Fruit fly (Drosophila melanogaster): Measurements from ENCODE around the gene XRCC1.
A peak's percentile ranks its signal among the peaks of the same experiment; 100 is the strongest.

Gene XRCC1

DNA sequence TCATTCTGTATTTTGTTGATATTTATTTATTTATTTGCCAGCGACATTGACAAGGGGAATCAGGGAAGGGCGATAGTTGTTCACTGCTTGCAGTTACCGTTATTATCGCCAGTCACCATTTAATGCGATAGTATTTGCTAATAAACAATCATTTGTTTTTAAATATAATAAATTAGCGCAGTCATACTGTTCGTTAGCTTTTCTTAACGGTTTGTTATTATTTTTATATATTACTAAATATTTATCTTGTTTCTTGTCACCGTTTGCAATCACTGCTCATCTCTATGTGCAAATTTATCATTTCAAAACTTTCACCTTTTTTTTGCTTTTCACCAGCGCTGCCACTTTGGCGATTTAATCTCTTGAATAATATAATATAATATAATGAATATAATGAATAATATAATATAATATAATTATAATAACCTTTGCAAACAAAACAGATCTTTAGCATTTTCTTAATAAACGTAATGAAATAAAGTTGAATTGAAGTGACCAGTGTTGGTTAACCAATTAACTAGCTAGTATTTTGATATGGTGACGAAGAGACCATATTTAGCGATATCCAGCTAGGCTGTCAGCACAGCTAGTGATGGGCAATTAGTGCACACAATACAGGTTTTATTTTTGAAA is at the start of gene XRCC1, which contains the start of gene CG3309:
TSS of gene XRCC1 (plus strand) at position 611 of the 633 bp plus-strand sequence.
TSS of gene CG3309 (minus strand) at position 82 of the 633 bp plus-strand sequence.
- TF ChIP-seq dsf (GFP tag; optimal IDR thresholded peaks at IDR 0.05; ENCODE audit: borderline replicate concordance) (peak; percentile 10), h (GFP tag; optimal IDR thresholded peaks at IDR 0.05) (peak; percentile 30), Rel (GFP tag; optimal IDR thresholded peaks at IDR 0.05) (no peak), Rel (tag; optimal IDR thresholded peaks at IDR 0.05) (peak; percentile 62), CrebA (GFP tag; optimal IDR thresholded peaks at IDR 0.05; ENCODE audit: borderline replicate concordance) (no peak), fru (GFP tag; optimal IDR thresholded peaks at IDR 0.05) (peak; percentile 25), OdsH (GFP tag; optimal IDR thresholded peaks at IDR 0.05) (peak; percentile 15), sage (GFP tag; optimal IDR thresholded peaks at IDR 0.05) (peak; percentile 20), rgr (GFP tag; optimal IDR thresholded peaks at IDR 0.05) (peak; percentile 57), Myc (optimal IDR thresholded peaks at IDR 0.05) (peak; percentile 97), Sp1 (GFP tag; optimal IDR thresholded peaks at IDR 0.05) (peak; percentile 32), psq (GFP tag; optimal IDR thresholded peaks at IDR 0.05) (peak; percentile 15), Dfd (GFP tag; optimal IDR thresholded peaks at IDR 0.05) (no peak), GATAd (GFP tag; optimal IDR thresholded peaks at IDR 0.05) (no peak), dmrt93B (GFP tag; optimal IDR thresholded peaks at IDR 0.05) (peak; percentile 4), Hnf4 (GFP tag; optimal IDR thresholded peaks at IDR 0.05) (no peak), Hr78 (GFP tag; optimal IDR thresholded peaks at IDR 0.05) (no peak), woc (GFP tag; optimal IDR thresholded peaks at IDR 0.05) (peak; percentile 80), CG9705 (GFP tag; optimal IDR thresholded peaks at IDR 0.05) (peak; percentile 10), Hr83 (GFP tag; optimal IDR thresholded peaks at IDR 0.05; ENCODE audit: poor library complexity, severe bottlenecking) (peak; percentile 7), foxo (GFP tag; optimal IDR thresholded peaks at IDR 0.05) (peak in 1 of 2 experiments; percentile 61), HLH106 (tag; optimal IDR thresholded peaks at IDR 0.05) (peak; percentile 52), ey (GFP tag; optimal IDR thresholded peaks at IDR 0.05) (peak; percentile 1)

DNA sequence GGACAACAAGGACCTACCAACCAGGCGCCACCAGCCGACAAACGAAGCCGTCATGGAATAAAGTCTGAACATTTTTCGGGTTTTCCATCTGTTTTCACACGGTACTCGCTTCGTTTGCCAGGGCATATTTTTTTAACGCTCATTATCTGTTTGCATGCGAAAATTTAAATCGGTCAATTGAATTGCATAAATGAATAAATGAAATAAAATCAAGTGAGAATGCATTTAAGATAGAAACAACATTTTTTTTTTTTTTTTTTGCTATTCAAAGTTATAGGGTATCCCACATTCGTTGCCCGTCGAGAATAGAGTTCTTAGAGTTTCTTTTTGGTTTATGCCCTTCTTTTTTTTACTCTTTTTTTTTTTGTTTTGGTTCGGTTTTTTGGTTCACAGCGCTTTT is 43.8 kb upstream of the XRCC1 start:
- TF ChIP-seq jim (GFP tag; optimal IDR thresholded peaks at IDR 0.05): no peak
- peak; percentile 12 for TF ChIP-seq HLH106 (tag; optimal IDR thresholded peaks at IDR 0.05)

DNA sequence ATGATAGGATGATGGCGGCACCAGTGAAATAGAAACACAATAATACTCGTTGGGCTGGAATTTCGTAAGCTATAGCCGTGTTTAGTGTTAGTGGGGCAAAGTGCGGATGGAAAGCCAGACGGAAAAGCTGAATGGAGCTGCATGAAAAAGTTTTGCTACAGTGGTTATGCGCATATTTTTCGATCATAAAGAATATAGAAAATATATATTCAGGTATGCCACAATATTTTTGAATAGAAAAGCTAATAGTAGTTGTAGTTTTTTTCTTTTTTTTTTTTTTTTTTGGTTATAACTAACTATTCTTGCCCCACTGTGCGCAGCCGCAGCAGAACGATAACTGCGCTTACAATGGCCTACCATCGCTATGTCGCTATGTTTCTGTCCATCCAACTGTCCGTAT is 43.2 kb upstream of the XRCC1 start:
- TF ChIP-seq Abd-B (GFP tag; optimal IDR thresholded peaks at IDR 0.05) (no peak), woc (GFP tag; optimal IDR thresholded peaks at IDR 0.05) (no peak), sv (GFP tag; optimal IDR thresholded peaks at IDR 0.05) (no peak), br (GFP tag; optimal IDR thresholded peaks at IDR 0.05) (no peak), CG9705 (GFP tag; optimal IDR thresholded peaks at IDR 0.05) (no peak), fru (GFP tag; optimal IDR thresholded peaks at IDR 0.05) (no peak), HLH106 (tag; optimal IDR thresholded peaks at IDR 0.05) (no peak), pan (optimal IDR thresholded peaks at IDR 0.05) (no peak), h (GFP tag; optimal IDR thresholded peaks at IDR 0.05) (no peak), tai (GFP tag; optimal IDR thresholded peaks at IDR 0.05) (no peak), sage (GFP tag; optimal IDR thresholded peaks at IDR 0.05) (no peak), CrebA (GFP tag; optimal IDR thresholded peaks at IDR 0.05; ENCODE audit: borderline replicate concordance) (no peak), usp (GFP tag; optimal IDR thresholded peaks at IDR 0.05) (no peak), Hr83 (GFP tag; optimal IDR thresholded peaks at IDR 0.05; ENCODE audit: poor library complexity, severe bottlenecking) (no peak), CG32264 (GFP tag; optimal IDR thresholded peaks at IDR 0.05) (no peak), rgr (GFP tag; optimal IDR thresholded peaks at IDR 0.05) (no peak)

DNA sequence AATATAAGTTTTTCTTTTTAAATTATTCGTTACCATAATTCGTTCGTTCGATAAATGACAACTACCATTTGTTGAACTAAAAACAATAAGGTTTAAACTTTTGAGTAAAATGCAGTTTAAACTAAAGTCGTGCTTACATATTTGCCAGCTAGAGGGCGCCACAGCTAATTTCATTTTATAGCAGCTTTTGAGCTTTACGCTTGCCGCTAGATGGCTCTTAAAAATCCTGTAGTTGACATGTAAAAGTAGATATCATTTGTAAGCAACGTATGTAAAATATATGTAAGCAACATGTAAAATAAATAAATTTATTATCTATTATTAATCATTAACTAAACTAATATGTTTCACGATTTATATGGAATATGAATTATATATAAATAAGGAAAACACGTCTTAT is 40.0 kb upstream of the XRCC1 start:
- no peak for TF ChIP-seq Sp1 (GFP tag; optimal IDR thresholded peaks at IDR 0.05)
- no peak for TF ChIP-seq pan (optimal IDR thresholded peaks at IDR 0.05)
- no peak for TF ChIP-seq sage (GFP tag; optimal IDR thresholded peaks at IDR 0.05)
- TF ChIP-seq Myc (optimal IDR thresholded peaks at IDR 0.05): peak; percentile 72
- TF ChIP-seq fru (GFP tag; optimal IDR thresholded peaks at IDR 0.05): no peak
- no peak for TF ChIP-seq Hnf4 (GFP tag; optimal IDR thresholded peaks at IDR 0.05)
- TF ChIP-seq dsf (GFP tag; optimal IDR thresholded peaks at IDR 0.05; ENCODE audit: borderline replicate concordance): no peak
- TF ChIP-seq CG9705 (GFP tag; optimal IDR thresholded peaks at IDR 0.05): no peak

DNA sequence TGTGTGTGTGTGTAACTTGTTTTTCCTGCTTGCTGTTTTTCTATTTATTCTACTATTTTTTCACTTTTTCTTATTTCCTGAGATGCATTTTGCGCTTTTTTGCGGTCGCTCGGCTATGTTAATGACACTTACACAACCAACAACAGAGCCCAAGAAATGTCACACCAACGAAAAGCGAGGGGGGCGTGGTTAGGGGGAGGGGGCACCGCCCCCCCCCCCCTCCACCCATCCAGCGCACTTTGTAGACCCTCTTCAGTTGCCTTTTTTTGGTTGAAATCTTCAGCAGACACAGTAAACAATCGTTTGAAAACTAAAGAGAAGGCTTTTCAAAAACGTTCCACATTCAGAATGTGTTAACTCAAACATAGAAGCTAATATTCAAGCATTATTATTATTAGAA is 36.5 kb upstream of the XRCC1 start:
- TF ChIP-seq Dfd (GFP tag; optimal IDR thresholded peaks at IDR 0.05) (peak; percentile 99), Hr78 (GFP tag; optimal IDR thresholded peaks at IDR 0.05) (no peak)

Measured in whole organism, wandering third instar larva.